Fruit fly (Drosophila melanogaster): Measurements from ENCODE around the gene Acbp1.

Acbp1 gene

dm6 chr2L:8211070-8211469, 48.8 kb upstream of the Acbp1 start, which contains the start of gene Ssb-c31a (continued):
- TF ChIP-seq Chrac-16 (GFP tag; optimal IDR thresholded peaks at IDR 0.05) (peak; percentile 62), CG7839 (tag; optimal IDR thresholded peaks at IDR 0.05) (peak; percentile 49), Stat92E (GFP tag; optimal IDR thresholded peaks at IDR 0.05) (no peak), dysf (GFP tag; IDR thresholded peaks at IDR 0.05) (peak; percentile 28; the same call in 1 of the 3 replicates), cad (GFP tag; optimal IDR thresholded peaks at IDR 0.05) (no peak), CG18011 (GFP tag; optimal IDR thresholded peaks at IDR 0.05) (peak; percentile 20), CG1832 (GFP tag; optimal IDR thresholded peaks at IDR 0.05) (no peak), CG4404 (GFP tag; IDR thresholded peaks at IDR 0.05) (no peak), B-H2 (GFP tag; optimal IDR thresholded peaks at IDR 0.05) (peak; percentile 86), Adf1 (GFP tag; IDR thresholded peaks at IDR 0.05) (peak; percentile 15; the same call in 1 of the 2 replicates), CG8388 (GFP tag; optimal IDR thresholded peaks at IDR 0.05) (peak; percentile 22), run (tag; optimal IDR thresholded peaks at IDR 0.05) (no peak), CG7963 (GFP tag; IDR thresholded peaks at IDR 0.05; ENCODE audit: partially characterized antibody) (no peak), gcm2 (GFP tag; optimal IDR thresholded peaks at IDR 0.05) (no peak), bowl (GFP tag; IDR thresholded peaks at IDR 0.05) (no peak), gem (tag; optimal IDR thresholded peaks at IDR 0.05) (peak; percentile 57), CG12299 (tag; optimal IDR thresholded peaks at IDR 0.05) (peak; percentile 60), da (GFP tag; optimal IDR thresholded peaks at IDR 0.05) (no peak), al (GFP tag; IDR thresholded peaks at IDR 0.05) (peak; percentile 42; the same call in 1 of the 2 replicates), CG13296 (GFP tag; optimal IDR thresholded peaks at IDR 0.05) (peak; percentile 62), CG9817 (tag; optimal IDR thresholded peaks at IDR 0.05) (peak; percentile 48), Six4 (GFP tag; optimal IDR thresholded peaks at IDR 0.05) (peak; percentile 14), Asciz (GFP tag; optimal IDR thresholded peaks at IDR 0.05) (no peak)

dm6 chr2L:8210468-8210867, 48.2 kb upstream of the Acbp1 start:
- TF ChIP-seq CG6175 (GFP tag; IDR thresholded peaks at IDR 0.05) = no peak
- peak; percentile 66 for TF ChIP-seq CTCF (GFP tag; optimal IDR thresholded peaks at IDR 0.05)
- TF ChIP-seq Scr (GFP tag; IDR thresholded peaks at IDR 0.05; ENCODE audit: partially characterized antibody) = no peak
- TF ChIP-seq zfh1 (GFP tag; IDR thresholded peaks at IDR 0.05) = 0 out of 3 replicates have a peak, but pooled peaks have one; percentile 11
- TF ChIP-seq D (optimal IDR thresholded peaks at IDR 0.05) = peak; percentile 19
- no peak for TF ChIP-seq D (GFP tag; optimal IDR thresholded peaks at IDR 0.05)
- 0 out of 2 replicates have a peak, but pooled peaks have one; percentile 2 for TF ChIP-seq Nf-YA (GFP tag; IDR thresholded peaks at IDR 0.05)

DNA sequence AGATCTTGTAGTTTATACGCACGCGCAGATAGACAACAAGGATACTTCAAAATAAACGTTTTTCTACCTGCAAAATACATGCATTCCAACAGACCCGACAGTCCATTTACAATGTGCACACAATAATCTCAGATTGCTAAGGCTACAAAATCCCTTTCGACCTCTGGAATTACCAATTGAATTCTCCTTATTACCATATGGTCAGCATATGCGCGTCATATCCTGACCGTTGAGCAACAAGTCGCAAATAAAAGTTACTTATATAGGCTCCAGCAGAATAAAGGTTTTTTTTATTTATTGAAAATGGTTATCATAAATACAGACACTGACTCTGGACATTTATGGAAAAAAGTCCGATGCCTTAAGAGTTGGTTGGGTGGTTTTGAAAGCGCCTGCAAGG, 47.1 kb upstream of the Acbp1 start:
- TF ChIP-seq CG2202 (tag; optimal IDR thresholded peaks at IDR 0.05) (no peak), CG4282 (GFP tag; optimal IDR thresholded peaks at IDR 0.05) (no peak), Meics (GFP tag; optimal IDR thresholded peaks at IDR 0.05) (no peak), ap (GFP tag; IDR thresholded peaks at IDR 0.05) (no peak), Chrac-16 (GFP tag; optimal IDR thresholded peaks at IDR 0.05) (no peak), Nf-YA (GFP tag; IDR thresholded peaks at IDR 0.05) (no peak), CG8924 (tag; optimal IDR thresholded peaks at IDR 0.05) (no peak), CG10321 (GFP tag; IDR thresholded peaks at IDR 0.05) (no peak), twi (tag; optimal IDR thresholded peaks at IDR 0.05) (peak; percentile 95), Bgb (GFP tag; IDR thresholded peaks at IDR 0.05; ENCODE audit: partially characterized antibody) (no peak), CG15479 (GFP tag; optimal IDR thresholded peaks at IDR 0.05) (peak; percentile 21), Fer1 (GFP tag; optimal IDR thresholded peaks at IDR 0.05) (no peak), gsb-n (tag; optimal IDR thresholded peaks at IDR 0.05) (no peak), repo (GFP tag; optimal IDR thresholded peaks at IDR 0.05) (no peak), pros (GFP tag; optimal IDR thresholded peaks at IDR 0.05) (no peak), ro (GFP tag; IDR thresholded peaks at IDR 0.05) (no peak)

Measured in whole organism, embryonic.